Worm (Caenorhabditis elegans): ENCODE data around the gene str-97.

DNA sequence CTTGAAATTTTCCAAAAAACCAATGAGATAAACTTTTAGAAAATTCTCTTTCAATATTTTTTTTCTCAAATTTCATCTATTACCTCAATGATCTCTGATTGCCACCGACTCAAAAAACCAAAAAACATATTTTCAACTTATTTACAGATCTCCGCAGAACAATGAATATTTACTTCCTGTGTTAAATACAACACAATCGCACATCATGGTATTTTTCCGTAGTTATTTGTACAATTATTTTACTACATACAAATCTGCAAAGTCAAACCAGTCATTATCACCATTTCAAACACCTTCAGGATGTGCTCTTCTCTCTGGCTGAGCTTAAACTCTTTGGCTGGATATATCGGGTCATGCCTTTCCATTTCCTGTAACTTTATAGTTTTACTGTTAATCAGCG lies 10.9 kb upstream of the str-97 start, which contains the start of gene str-108:
- no peak for TF ChIP-seq egl-27 (tag; optimal IDR thresholded peaks at IDR 0.05)
- no peak for TF ChIP-seq nhr-76 (tag; optimal IDR thresholded peaks at IDR 0.05)
- no peak for TF ChIP-seq elt-3 (tag; optimal IDR thresholded peaks at IDR 0.05)
- no peak for TF ChIP-seq ceh-82 (tag; optimal IDR thresholded peaks at IDR 0.05)
- no peak for TF ChIP-seq eor-1 (tag; optimal IDR thresholded peaks at IDR 0.05)
- no peak for TF ChIP-seq unc-62 (GFP tag; optimal IDR thresholded peaks at IDR 0.05)

All from whole organism, L3 larva.